Worm (Caenorhabditis elegans) whole organism, early embryonic: Measurements from ENCODE around the gene aldo-1.

Source experiments
- F13C5.2 ChIP-seq: sonication (generic microtip); optimal IDR thresholded peaks from 2 replicates; lab custom pipeline; 2017; ENCODE audit warnings: mild to moderate bottlenecking, missing genetic modification characterization, inconsistent platforms, missing compliant biosample characterization
- aly-1 ChIP-seq: sonication (generic microtip); optimal IDR thresholded peaks from 2 replicates; lab custom pipeline; 2016; ENCODE audit warnings: missing genetic modification characterization, missing compliant biosample characterization
- ama-1 ChIP-seq: fragments of 150-350 bp; optimal IDR thresholded peaks from 2 replicates; lab custom pipeline; 2014
- ceh-13 ChIP-seq: fragments of 200-800 bp; sonication (Bioruptor generic); optimal IDR thresholded peaks from 2 replicates; lab custom pipeline; 2018; ENCODE audit warnings: mild to moderate bottlenecking, missing genetic modification characterization, missing compliant biosample characterization
- ceh-36 ChIP-seq: sonication (generic microtip); optimal IDR thresholded peaks from 2 replicates; lab custom pipeline; 2016; ENCODE audit warnings: missing genetic modification characterization, inconsistent platforms, missing compliant biosample characterization
- ets-7 ChIP-seq: sonication (generic microtip); optimal IDR thresholded peaks from 2 replicates; lab custom pipeline; 2016; ENCODE audit warnings: missing genotype, missing genetic modification characterization, missing compliant biosample characterization
- flt-1 ChIP-seq: fragments of 200-800 bp; sonication (Bioruptor generic); IDR thresholded peaks from 2 replicates; pipeline ENCODE4 v1.3.6; 2022; ENCODE audit warnings: missing genetic modification characterization, missing compliant biosample characterization
- hmbx-1 ChIP-seq: sonication (generic microtip); optimal IDR thresholded peaks from 2 replicates; lab custom pipeline; 2016; ENCODE audit warnings: mild to moderate bottlenecking, missing genetic modification characterization, missing compliant biosample characterization
- hmg-4 ChIP-seq: fragments of 200-800 bp; sonication (Bioruptor generic); optimal IDR thresholded peaks from 2 replicates; lab custom pipeline; 2018; ENCODE audit warnings: mild to moderate bottlenecking, missing genetic modification characterization, missing compliant biosample characterization
- pes-1 ChIP-seq: fragments of 200-800 bp; sonication (Bioruptor generic); IDR thresholded peaks from 2 replicates; pipeline ENCODE4 v1.3.6; 2022; ENCODE audit warnings: missing genetic modification reagents, missing genetic modification characterization, missing compliant biosample characterization
- tbx-11 ChIP-seq: fragments of 200-800 bp; sonication (Bioruptor generic); IDR thresholded peaks from 2 replicates; pipeline ENCODE4 v1.3.6; 2022; ENCODE audit warnings: missing genetic modification characterization, missing compliant biosample characterization
- tbx-37 ChIP-seq: fragments of 200-800 bp; sonication (Bioruptor generic); conservative IDR thresholded peaks from 2 replicates; pipeline ENCODE4 v1.3.6; 2022; ENCODE audit warnings: missing genetic modification reagents, missing genetic modification characterization, missing compliant biosample characterization

ce11 chrIII:13543434-13543833 lies 21.3 kb downstream of the aldo-1 start, which contains the start of gene acs-5:
- TF ChIP-seq ama-1 (lab: Kevin White, UChicago) (no peak), tbx-11 (no peak), flt-1 (GFP tag; lab: Robert Waterston, UW) (no peak), pes-1 (GFP tag; lab: Robert Waterston, UW) (no peak), hmg-4 (no peak), ceh-13 (no peak), ets-7 (tag; lab: Kevin White, UChicago) (no peak), aly-1 (tag; lab: Kevin White, UChicago) (no peak), hmbx-1 (tag; lab: Kevin White, UChicago) (no peak), F13C5.2 (tag; lab: Kevin White, UChicago) (no peak), ceh-36 (no peak), tbx-37 (GFP tag; lab: Robert Waterston, UW) (no peak)
